Fruit fly (Drosophila melanogaster): Measurements from ENCODE around the gene DIP-eta.

DNA sequence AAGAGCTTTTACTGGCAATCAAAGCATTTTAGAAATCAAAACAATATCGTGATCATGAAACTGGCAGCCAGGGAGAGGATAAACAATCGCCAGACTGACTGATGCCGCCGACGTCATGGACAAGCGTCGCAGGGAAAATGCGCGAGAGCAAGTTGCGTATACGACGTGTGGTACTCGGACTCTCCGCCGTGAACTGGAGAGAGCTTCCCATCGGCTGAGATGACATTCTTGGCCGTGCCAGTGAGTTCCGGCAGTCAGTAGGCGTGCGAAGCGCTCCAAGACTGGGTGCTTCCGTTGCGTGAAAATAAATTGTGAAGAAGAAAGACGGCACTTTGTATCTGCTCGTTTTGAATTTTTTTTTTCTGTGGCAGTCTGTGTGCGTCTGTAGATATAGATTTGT lies 62.9 kb downstream of the DIP-eta start, which contains the start of gene GluRIIA:
- TF ChIP-seq lola (GFP tag; optimal IDR thresholded peaks at IDR 0.05) (no peak), sv (GFP tag; optimal IDR thresholded peaks at IDR 0.05) (no peak)

Measured in whole organism, wandering third instar larva.